Fruit fly (Drosophila melanogaster) whole organism, pupa: ENCODE measurements around the gene DNAlig4.

Source experiments
- CG10348 ChIP-seq: fragments of 200-800 bp; sonication (Bioruptor generic); IDR thresholded peaks from 2 replicates; pipeline ENCODE4 v1.3.6; 2022; ENCODE audit warnings: missing biosample characterization, missing genetic modification characterization
- CG12605 ChIP-seq: fragments of 200-800 bp; sonication (Bioruptor generic); IDR thresholded peaks from 2 replicates; pipeline ENCODE4 v1.3.6; 2022; ENCODE audit warnings: missing biosample characterization, missing genetic modification characterization
- CG13204 ChIP-seq: fragments of 200-800 bp; sonication (Bioruptor generic); optimal IDR thresholded peaks from 2 replicates; lab custom pipeline; 2018; ENCODE audit warnings: missing biosample characterization, mild to moderate bottlenecking, missing genetic modification characterization, moderate library complexity
- CG14655 ChIP-seq: fragments of 200-800 bp; sonication (Bioruptor generic); optimal IDR thresholded peaks from 3 replicates; lab custom pipeline; 2017; ENCODE audit warnings: mild to moderate bottlenecking, missing biosample characterization, missing genetic modification reagents, missing genetic modification characterization
- CG15710 ChIP-seq: fragments of 200-800 bp; sonication (Bioruptor generic); optimal IDR thresholded peaks from 2 replicates; lab custom pipeline; 2018; ENCODE audit warnings: missing biosample characterization, mild to moderate bottlenecking, missing genetic modification characterization, moderate library complexity
- CG17806 ChIP-seq: fragments of 200-800 bp; sonication (Bioruptor generic); optimal IDR thresholded peaks from 2 replicates; lab custom pipeline; 2018; ENCODE audit warnings: missing biosample characterization, mild to moderate bottlenecking, missing genetic modification characterization, moderate library complexity
- CG32121 ChIP-seq: fragments of 200-800 bp; sonication (Bioruptor generic); IDR thresholded peaks from 2 replicates; pipeline ENCODE4 v1.3.6; 2022; ENCODE audit warnings: missing biosample characterization, missing genetic modification characterization
- CG34367 ChIP-seq: fragments of 200-800 bp; sonication (Bioruptor generic); optimal IDR thresholded peaks from 2 replicates; lab custom pipeline; 2018; ENCODE audit warnings: missing biosample characterization, mild to moderate bottlenecking, missing genetic modification characterization
- CG4496 ChIP-seq: fragments of 200-800 bp; sonication (Bioruptor generic); IDR thresholded peaks from 3 replicates; pipeline ENCODE4 v1.3.6; 2022; ENCODE audit warnings: missing biosample characterization, missing genetic modification characterization
- CG8159 ChIP-seq: fragments of 200-800 bp; sonication (Bioruptor generic); optimal IDR thresholded peaks from 3 replicates; lab custom pipeline; 2018; ENCODE audit warnings: missing biosample characterization, mild to moderate bottlenecking, missing genetic modification characterization, moderate library complexity
- CG8301 ChIP-seq: fragments of 200-800 bp; sonication (Bioruptor generic); optimal IDR thresholded peaks from 2 replicates; lab custom pipeline; 2018; ENCODE audit warnings: missing biosample characterization, mild to moderate bottlenecking, missing genetic modification characterization
- CG9948 ChIP-seq: fragments of 200-800 bp; sonication (Bioruptor generic); optimal IDR thresholded peaks from 2 replicates; lab custom pipeline; 2018; ENCODE audit warnings: missing biosample characterization, mild to moderate bottlenecking, missing genetic modification characterization, moderate library complexity
- D1 ChIP-seq: fragments of 200-800 bp; sonication (Bioruptor generic); optimal IDR thresholded peaks from 2 replicates; lab custom pipeline; 2018; ENCODE audit warnings: missing biosample characterization, mild to moderate bottlenecking, missing genetic modification characterization, moderate library complexity
- EcR ChIP-seq: fragments of 200-800 bp; sonication (Bioruptor generic); optimal IDR thresholded peaks from 3 replicates; lab custom pipeline; 2019; ENCODE audit warnings: missing biosample characterization, missing genetic modification characterization, mild to moderate bottlenecking, moderate library complexity, missing genetic modification reagents
- Ets98B ChIP-seq: fragments of 200-800 bp; sonication (Bioruptor generic); IDR thresholded peaks from 2 replicates; pipeline ENCODE4 v1.3.6; 2022; ENCODE audit warnings: missing biosample characterization, missing genetic modification characterization
- Pif1A ChIP-seq: fragments of 200-800 bp; sonication (Bioruptor generic); optimal IDR thresholded peaks from 3 replicates; lab custom pipeline; 2016; ENCODE audit warnings: missing biosample characterization, missing genetic modification characterization
- Pif1B ChIP-seq: fragments of 200-800 bp; sonication (Bioruptor generic); optimal IDR thresholded peaks from 3 replicates; lab custom pipeline; 2016; ENCODE audit warnings: missing biosample characterization, missing genetic modification characterization
- Snoo ChIP-seq: fragments of 200-800 bp; sonication (Bioruptor generic); optimal IDR thresholded peaks from 3 replicates; lab custom pipeline; 2017; ENCODE audit warnings: missing biosample characterization, mild to moderate bottlenecking, missing genetic modification characterization, inconsistent platforms
- fd96Ca ChIP-seq: fragments of 200-800 bp; sonication (Bioruptor generic); IDR thresholded peaks from 3 replicates; pipeline ENCODE4 v1.3.6; 2022; ENCODE audit warnings: missing biosample characterization, missing genetic modification characterization
- gl ChIP-seq: fragments of 200-800 bp; sonication (Bioruptor generic); optimal IDR thresholded peaks from 2 replicates; lab custom pipeline; 2018; ENCODE audit warnings: missing biosample characterization, mild to moderate bottlenecking, missing genetic modification characterization
- rn ChIP-seq: fragments of 200-800 bp; sonication (Bioruptor generic); IDR thresholded peaks from 2 replicates; pipeline ENCODE4 v1.3.6; 2022; ENCODE audit warnings: missing biosample characterization, missing genetic modification characterization

DNAlig4 gene

dm6 chrX:13651170-13651569 is 16.4 kb downstream of the DNAlig4 start:
- TF ChIP-seq CG32121 (GFP tag; lab: Robert Waterston, UW) (no peak), rn (GFP tag; lab: Robert Waterston, UW) (no peak), CG9948 (tag; lab: Kevin White, UChicago) (no peak), CG17806 (no peak), CG8159 (tag; lab: Kevin White, UChicago) (no peak), CG34367 (tag; lab: Kevin White, UChicago) (no peak), CG12605 (no peak), CG8301 (tag; lab: Kevin White, UChicago) (no peak), CG10348 (GFP tag; lab: Robert Waterston, UW) (no peak), Pif1B (no peak), CG15710 (tag; lab: Kevin White, UChicago) (no peak), CG4496 (GFP tag; lab: Robert Waterston, UW) (no peak), CG14655 (GFP tag; lab: Kevin White, UChicago) (no peak), Snoo (tag; lab: Kevin White, UChicago) (no peak), Pif1A (GFP tag; lab: Kevin White, UChicago) (no peak)

dm6 chrX:13649801-13650200 is 17.8 kb downstream of the DNAlig4 start:
- TF ChIP-seq EcR (GFP tag; lab: Kevin White, UChicago), result no peak
- no peak for TF ChIP-seq Ets98B (GFP tag; lab: Robert Waterston, UW)
- no peak for TF ChIP-seq CG4496 (GFP tag; lab: Robert Waterston, UW)
- TF ChIP-seq rn (GFP tag; lab: Robert Waterston, UW), result no peak
- TF ChIP-seq Snoo (tag; lab: Kevin White, UChicago), result no peak
- TF ChIP-seq CG34367 (tag; lab: Kevin White, UChicago), result no peak
- TF ChIP-seq CG8159 (tag; lab: Kevin White, UChicago), result no peak
- no peak for TF ChIP-seq CG8301 (tag; lab: Kevin White, UChicago)
- TF ChIP-seq CG17806, result no peak
- no peak for TF ChIP-seq CG32121 (GFP tag; lab: Robert Waterston, UW)

dm6 chrX:13648819-13649218 is 18.8 kb downstream of the DNAlig4 start:
- no peak for TF ChIP-seq Pif1A (GFP tag; lab: Kevin White, UChicago)
- peak; percentile 79 for TF ChIP-seq EcR (GFP tag; lab: Kevin White, UChicago)

- TF ChIP-seq CG10348 (GFP tag; lab: Robert Waterston, UW), result no peak
- TF ChIP-seq CG17806, result no peak
- TF ChIP-seq Snoo (tag; lab: Kevin White, UChicago), result no peak
- no peak for TF ChIP-seq CG15710 (tag; lab: Kevin White, UChicago)
- TF ChIP-seq Pif1B, result no peak
- TF ChIP-seq rn (GFP tag; lab: Robert Waterston, UW), result no peak
- TF ChIP-seq CG32121 (GFP tag; lab: Robert Waterston, UW), result no peak
- no peak for TF ChIP-seq CG8159 (tag; lab: Kevin White, UChicago)
- TF ChIP-seq CG13204, result no peak
- TF ChIP-seq Pif1A (GFP tag; lab: Kevin White, UChicago), result no peak
- no peak for TF ChIP-seq gl (tag; lab: Kevin White, UChicago)
- no peak for TF ChIP-seq CG14655 (GFP tag; lab: Kevin White, UChicago)
- no peak for TF ChIP-seq CG8301 (tag; lab: Kevin White, UChicago)
- no peak for TF ChIP-seq CG9948 (tag; lab: Kevin White, UChicago)
- TF ChIP-seq EcR (GFP tag; lab: Kevin White, UChicago), result no peak
Measured at dm6 chrX:13646175-13646574, 21.4 kb downstream of the DNAlig4 start.

- peak; percentile 41 for TF ChIP-seq Snoo (tag; lab: Kevin White, UChicago)
- peak; percentile 5 for TF ChIP-seq CG14655 (GFP tag; lab: Kevin White, UChicago)
- no peak for TF ChIP-seq rn (GFP tag; lab: Robert Waterston, UW)
- peak; percentile 56 for TF ChIP-seq Pif1A (GFP tag; lab: Kevin White, UChicago)
- no peak for TF ChIP-seq CG12605
- peak; percentile 19; the same call in 1 of the 2 replicates for TF ChIP-seq Ets98B (GFP tag; lab: Robert Waterston, UW)
- TF ChIP-seq D1 (tag; lab: Kevin White, UChicago), result no peak
- TF ChIP-seq CG15710 (tag; lab: Kevin White, UChicago), result peak; percentile 46
- no peak for TF ChIP-seq CG10348 (GFP tag; lab: Robert Waterston, UW)
- TF ChIP-seq gl (tag; lab: Kevin White, UChicago), result peak; percentile 80
- peak; percentile 49; the same call in 2 of the 3 replicates for TF ChIP-seq CG4496 (GFP tag; lab: Robert Waterston, UW)
- no peak for TF ChIP-seq CG9948 (tag; lab: Kevin White, UChicago)
- TF ChIP-seq CG32121 (GFP tag; lab: Robert Waterston, UW), result no peak
- TF ChIP-seq CG17806, result no peak
- peak; percentile 61 for TF ChIP-seq EcR (GFP tag; lab: Kevin White, UChicago)
- TF ChIP-seq CG34367 (tag; lab: Kevin White, UChicago), result peak; percentile 41
- no peak for TF ChIP-seq fd96Ca (GFP tag; lab: Robert Waterston, UW)
- TF ChIP-seq CG13204, result peak; percentile 78
- TF ChIP-seq CG8159 (tag; lab: Kevin White, UChicago), result peak; percentile 38
- TF ChIP-seq CG8301 (tag; lab: Kevin White, UChicago), result no peak
- TF ChIP-seq Pif1B, result peak; percentile 69
Measured at dm6 chrX:13644696-13645393, 22.8 kb downstream of the DNAlig4 start.

- TF ChIP-seq CG8301 (tag; lab: Kevin White, UChicago) (peak; percentile 17), CG15710 (tag; lab: Kevin White, UChicago) (peak; percentile 56), Pif1A (GFP tag; lab: Kevin White, UChicago) (peak; percentile 3), CG9948 (tag; lab: Kevin White, UChicago) (peak; percentile 32), fd96Ca (GFP tag; lab: Robert Waterston, UW) (0 out of 3 replicates have a peak, but pooled peaks have one; percentile 42), D1 (tag; lab: Kevin White, UChicago) (no peak), rn (GFP tag; lab: Robert Waterston, UW) (0 out of 2 replicates have a peak, but pooled peaks have one; percentile 24), CG17806 (peak; percentile 58), Snoo (tag; lab: Kevin White, UChicago) (peak; percentile 14), CG8159 (tag; lab: Kevin White, UChicago) (peak; percentile 57), CG13204 (no peak), EcR (GFP tag; lab: Kevin White, UChicago) (no peak), CG34367 (tag; lab: Kevin White, UChicago) (peak; percentile 46), CG14655 (GFP tag; lab: Kevin White, UChicago) (peak; percentile 5), CG32121 (GFP tag; lab: Robert Waterston, UW) (0 out of 2 replicates have a peak, but pooled peaks have one; percentile 22), gl (tag; lab: Kevin White, UChicago) (no peak), Ets98B (GFP tag; lab: Robert Waterston, UW) (0 out of 2 replicates have a peak, but pooled peaks have one; percentile 22), CG4496 (GFP tag; lab: Robert Waterston, UW) (peak; percentile 83), CG12605 (no peak)
Measured at dm6 chrX:13643961-13644360, 23.6 kb downstream of the DNAlig4 start.
